Fruit fly (Drosophila melanogaster) whole organism, embryonic: Measurements from ENCODE around the gene Lamp1.

Experiments
- Abd-B ChIP-seq: fragments of 200-800 bp; sonication (Bioruptor generic); optimal IDR thresholded peaks from 2 replicates; lab custom pipeline; 2018; ENCODE audit warnings: missing biosample characterization, mild to moderate bottlenecking, missing genetic modification characterization, moderate library complexity
- Antp ChIP-seq: fragments of 200-800 bp; sonication (Bioruptor generic); optimal IDR thresholded peaks from 3 replicates; lab custom pipeline; 2016; ENCODE audit warnings: missing biosample characterization, missing genetic modification characterization
- Asciz ChIP-seq: fragments of 200-800 bp; sonication (Bioruptor generic); optimal IDR thresholded peaks from 2 replicates; lab custom pipeline; 2017; ENCODE audit warnings: missing biosample characterization, mild to moderate bottlenecking, missing genetic modification characterization, missing genetic modification reagents
- Bteb2 ChIP-seq: fragments of 200-800 bp; sonication (Bioruptor generic); optimal IDR thresholded peaks from 2 replicates; lab custom pipeline; 2016; ENCODE audit warnings: missing biosample characterization, missing genetic modification characterization
- CG1024 ChIP-seq: fragments of 200-800 bp; sonication (Bioruptor generic); IDR thresholded peaks from 2 replicates; pipeline ENCODE4 v1.3.6; 2022; ENCODE audit warnings: missing biosample characterization, missing genetic modification characterization
- CG11247 ChIP-seq: fragments of 200-800 bp; sonication (Bioruptor generic); IDR thresholded peaks from 2 replicates; pipeline ENCODE4 v1.3.6; 2022; ENCODE audit warnings: missing biosample characterization, missing genetic modification characterization
- CG11456 ChIP-seq: fragments of 200-800 bp; sonication (Bioruptor generic); IDR thresholded peaks from 3 replicates; pipeline ENCODE4 v1.3.6; 2022; ENCODE audit warnings: missing biosample characterization, missing genetic modification characterization
- CG11504 ChIP-seq: fragments of 200-800 bp; sonication (Bioruptor generic); optimal IDR thresholded peaks from 3 replicates; lab custom pipeline; 2019; ENCODE audit warnings: missing biosample characterization, mild to moderate bottlenecking, missing genetic modification characterization, moderate library complexity
- CG1529 ChIP-seq: fragments of 200-800 bp; sonication (Bioruptor generic); optimal IDR thresholded peaks from 3 replicates; lab custom pipeline; 2018; ENCODE audit warnings: missing biosample characterization, missing genetic modification characterization
- CG17359 ChIP-seq: fragments of 200-800 bp; sonication (Bioruptor generic); optimal IDR thresholded peaks from 3 replicates; lab custom pipeline; 2018; ENCODE audit warnings: missing biosample characterization, mild to moderate bottlenecking, missing genetic modification characterization, moderate library complexity
- CG17829 ChIP-seq: fragments of 200-800 bp; optimal IDR thresholded peaks from 2 replicates; lab custom pipeline; 2019; ENCODE audit warnings: missing biosample characterization, mild to moderate bottlenecking, missing genetic modification characterization, moderate library complexity
- CG18619 ChIP-seq: fragments of 200-800 bp; sonication (Bioruptor generic); optimal IDR thresholded peaks from 3 replicates; lab custom pipeline; 2017; ENCODE audit warnings: missing biosample characterization, mild to moderate bottlenecking, missing genetic modification characterization
- CG2116 ChIP-seq: fragments of 200-800 bp; sonication (Bioruptor generic); optimal IDR thresholded peaks from 3 replicates; lab custom pipeline; 2018; ENCODE audit warnings: missing biosample characterization, mild to moderate bottlenecking, missing genetic modification characterization
- CG2202 ChIP-seq: fragments of 200-800 bp; sonication (Bioruptor generic); optimal IDR thresholded peaks from 2 replicates; lab custom pipeline; 2018; ENCODE audit warnings: missing biosample characterization, mild to moderate bottlenecking, missing genetic modification characterization
- CG2712 ChIP-seq: fragments of 200-800 bp; optimal IDR thresholded peaks from 3 replicates; lab custom pipeline; 2019; ENCODE audit warnings: missing biosample characterization, mild to moderate bottlenecking, missing genetic modification characterization, moderate library complexity
- CG30403 ChIP-seq: fragments of 200-800 bp; sonication (Bioruptor generic); optimal IDR thresholded peaks from 3 replicates; lab custom pipeline; 2016; ENCODE audit warnings: missing biosample characterization, missing genetic modification characterization
- CG3407 ChIP-seq: fragments of 200-800 bp; sonication (Bioruptor generic); optimal IDR thresholded peaks from 2 replicates; lab custom pipeline; 2018; ENCODE audit warnings: missing biosample characterization, mild to moderate bottlenecking, missing genetic modification characterization
- CG4360 ChIP-seq: fragments of 200-800 bp; sonication (Bioruptor generic); IDR thresholded peaks from 2 replicates; pipeline ENCODE4 v1.3.6; 2022; ENCODE audit warnings: missing biosample characterization, missing genetic modification characterization
- CG4854 ChIP-seq: fragments of 200-800 bp; sonication (Bioruptor generic); optimal IDR thresholded peaks from 2 replicates; lab custom pipeline; 2016; ENCODE audit warnings: missing biosample characterization, missing genetic modification characterization, inconsistent platforms
- CG6654 ChIP-seq: fragments of 200-800 bp; sonication (Bioruptor generic); optimal IDR thresholded peaks from 2 replicates; lab custom pipeline; 2017; ENCODE audit warnings: missing biosample characterization, mild to moderate bottlenecking, missing genetic modification characterization
- CG6765 ChIP-seq: fragments of 200-800 bp; sonication (Bioruptor generic); optimal IDR thresholded peaks from 3 replicates; lab custom pipeline; 2017; ENCODE audit warnings: missing biosample characterization, mild to moderate bottlenecking, missing genetic modification characterization
- CG6813 ChIP-seq: fragments of 200-800 bp; sonication (Bioruptor generic); optimal IDR thresholded peaks from 2 replicates; lab custom pipeline; 2017; ENCODE audit warnings: missing biosample characterization, missing genetic modification characterization, mild to moderate bottlenecking, moderate library complexity, missing genetic modification reagents
- CG7963 ChIP-seq: fragments of 200-800 bp; sonication (Bioruptor generic); IDR thresholded peaks from 3 replicates; pipeline ENCODE4 v1.3.6; 2022; ENCODE audit warnings: missing biosample characterization, missing genetic modification characterization; ENCODE audit not compliant: partially characterized antibody
- CoRest ChIP-seq: fragments of 200-800 bp; sonication (Bioruptor generic); optimal IDR thresholded peaks from 3 replicates; lab custom pipeline; 2018; ENCODE audit warnings: missing biosample characterization, mild to moderate bottlenecking, missing genetic modification characterization, moderate library complexity
- D19B ChIP-seq: fragments of 200-800 bp; sonication (Bioruptor generic); optimal IDR thresholded peaks from 2 replicates; lab custom pipeline; 2017; ENCODE audit warnings: missing biosample characterization, mild to moderate bottlenecking, missing genetic modification characterization
- Dll ChIP-seq: fragments of 200-800 bp; sonication (Bioruptor generic); IDR thresholded peaks from 4 replicates; pipeline ENCODE4 v1.3.6; 2022; ENCODE audit warnings: missing biosample characterization, missing genetic modification characterization; ENCODE audit not compliant: partially characterized antibody
- Lpt ChIP-seq: fragments of >200 bp; optimal IDR thresholded peaks from 2 replicates; lab custom pipeline; 2018; ENCODE audit warnings: missing biosample characterization, missing genetic modification characterization
- Mad ChIP-seq: fragments of 200-800 bp; sonication (Bioruptor generic); optimal IDR thresholded peaks from 2 replicates; lab custom pipeline; 2016; ENCODE audit warnings: missing biosample characterization, missing genetic modification characterization
- Mes4 ChIP-seq: fragments of 200-800 bp; sonication (Bioruptor generic); optimal IDR thresholded peaks from 2 replicates; lab custom pipeline; 2016; ENCODE audit warnings: missing biosample characterization, missing genetic modification characterization
- Sin3A ChIP-seq: fragments of >200 bp; optimal IDR thresholded peaks from 2 replicates; lab custom pipeline; 2018
- Sox102F ChIP-seq: fragments of 200-800 bp; sonication (Bioruptor generic); optimal IDR thresholded peaks from 2 replicates; lab custom pipeline; 2018; ENCODE audit warnings: missing biosample characterization, mild to moderate bottlenecking, missing genetic modification characterization, moderate library complexity
- Trl ChIP-seq, 3 experiments: fragments of >200 bp in 2 of 3; fragments of 200-800 bp in 1 of 3; sonication (Bioruptor generic) in 1 of 3; optimal IDR thresholded peaks; 2 replicates in 1 of 3; 3 replicates in 2 of 3; lab custom pipeline; 2016 to 2017; ENCODE audit warnings: missing biosample characterization in 1 of 3, missing genetic modification characterization in 1 of 3
- bab2 ChIP-seq: fragments of 200-800 bp; sonication (Bioruptor generic); optimal IDR thresholded peaks from 2 replicates; lab custom pipeline; 2016; ENCODE audit warnings: missing biosample characterization, missing genetic modification characterization
- bcd ChIP-seq: fragments of 200-800 bp; sonication (Bioruptor generic); optimal IDR thresholded peaks from 2 replicates; lab custom pipeline; 2017; ENCODE audit warnings: missing biosample characterization, mild to moderate bottlenecking, missing genetic modification characterization
- bsh ChIP-seq, 2 experiments: fragments of 200-800 bp; sonication (Bioruptor generic); optimal IDR thresholded peaks; 2 replicates each; lab custom pipeline; 2017 to 2018; ENCODE audit warnings: mild to moderate bottlenecking in 2 of 2, missing biosample characterization in 2 of 2, missing genetic modification characterization in 2 of 2, moderate library complexity in 1 of 2
- crp ChIP-seq, 2 experiments: fragments of 200-800 bp; sonication (Bioruptor generic); optimal IDR thresholded peaks; 2 replicates in 1 of 2; 3 replicates in 1 of 2; lab custom pipeline; 2017; ENCODE audit warnings: missing biosample characterization in 2 of 2, missing genetic modification characterization in 2 of 2, mild to moderate bottlenecking in 1 of 2, moderate library complexity in 1 of 2
- danr ChIP-seq: fragments of 200-800 bp; sonication (Bioruptor generic); IDR thresholded peaks from 2 replicates; pipeline ENCODE4 v1.3.6; 2022; ENCODE audit warnings: missing biosample characterization, missing genetic modification characterization
- ken ChIP-seq: fragments of 200-800 bp; sonication (Bioruptor generic); IDR thresholded peaks from 3 replicates; pipeline ENCODE4 v1.3.6; 2022; ENCODE audit warnings: missing biosample characterization, missing genetic modification characterization
- mld ChIP-seq: fragments of 200-800 bp; sonication (Bioruptor generic); IDR thresholded peaks from 3 replicates; pipeline ENCODE4 v1.3.6; 2022; ENCODE audit warnings: missing biosample characterization, missing genetic modification characterization; ENCODE audit not compliant: partially characterized antibody
- oc ChIP-seq: fragments of 200-800 bp; sonication (Bioruptor generic); optimal IDR thresholded peaks from 2 replicates; lab custom pipeline; 2018; ENCODE audit warnings: missing biosample characterization, mild to moderate bottlenecking, missing genetic modification characterization, moderate library complexity
- otp ChIP-seq: fragments of 200-800 bp; sonication (Bioruptor generic); IDR thresholded peaks from 3 replicates; pipeline ENCODE4, ENCODE4 v1.3.6; 2022; ENCODE audit warnings: missing biosample characterization, missing genetic modification characterization
- peb ChIP-seq: fragments of 200-800 bp; sonication (Bioruptor generic); IDR thresholded peaks from 2 replicates; pipeline ENCODE4 v1.3.6; 2022; ENCODE audit warnings: missing biosample characterization, missing genetic modification characterization
- rib ChIP-seq: fragments of 200-800 bp; sonication (Bioruptor generic); IDR thresholded peaks from 2 replicates; pipeline ENCODE4 v1.3.6; 2022; ENCODE audit warnings: missing biosample characterization, missing genetic modification characterization
- run ChIP-seq: fragments of 200-800 bp; sonication (Bioruptor generic); optimal IDR thresholded peaks from 3 replicates; lab custom pipeline; 2018; ENCODE audit warnings: missing biosample characterization, mild to moderate bottlenecking, missing genetic modification characterization
- schlank ChIP-seq: fragments of 200-800 bp; sonication (Bioruptor generic); optimal IDR thresholded peaks from 2 replicates; lab custom pipeline; 2018; ENCODE audit warnings: missing biosample characterization, mild to moderate bottlenecking, missing genetic modification characterization
- sr ChIP-seq: fragments of 200-800 bp; sonication (Bioruptor generic); IDR thresholded peaks from 3 replicates; pipeline ENCODE4 v1.3.6; 2022; ENCODE audit warnings: missing biosample characterization, missing genetic modification characterization
- twi ChIP-seq: fragments of 200-800 bp; optimal IDR thresholded peaks from 2 replicates; lab custom pipeline; 2019; ENCODE audit warnings: missing biosample characterization, mild to moderate bottlenecking, missing genetic modification characterization, moderate library complexity
- zf30C ChIP-seq: fragments of 200-800 bp; sonication (Bioruptor generic); optimal IDR thresholded peaks from 3 replicates; lab custom pipeline; 2018; ENCODE audit warnings: missing biosample characterization, mild to moderate bottlenecking, missing genetic modification characterization

Lamp1 gene

dm6 chr2L:21623685-21624471, 50.7 kb downstream of the Lamp1 start, which contains the start of gene CG2201 (continued):
- TF ChIP-seq Dll (no peak), rib (GFP tag; lab: Robert Waterston, UW) (no peak), otp (peak; percentile 56; the same call in 2 of the 3 replicates), Antp (no peak), CG1529 (GFP tag; lab: Kevin White, UChicago) (peak; percentile 48), crp (GFP tag; optimal IDR thresholded peaks at IDR 0.05; lab: Kevin White, UChicago) (peak in 1 of 2 experiments; percentile 5), CG1024 (0 out of 2 replicates have a peak, but pooled peaks have one; percentile 46), sr (GFP tag; lab: Robert Waterston, UW) (no peak), Sox102F (peak; percentile 69), CG6654 (GFP tag; lab: Kevin White, UChicago) (no peak), CG6765 (GFP tag; lab: Kevin White, UChicago) (peak; percentile 68), CG11504 (peak; percentile 64), bcd (GFP tag; lab: Kevin White, UChicago) (peak; percentile 61), schlank (no peak), Asciz (GFP tag; lab: Kevin White, UChicago) (peak; percentile 54), Bteb2 (GFP tag; lab: Kevin White, UChicago) (peak; percentile 5), CG4854 (GFP tag; lab: Kevin White, UChicago) (peak; percentile 13), D19B (GFP tag; lab: Kevin White, UChicago) (peak; percentile 28), CG11247 (GFP tag; lab: Robert Waterston, UW) (peak; percentile 61), bab2 (GFP tag; lab: Kevin White, UChicago) (peak; percentile 29), mld (no peak), CG2202 (tag; lab: Kevin White, UChicago) (peak; percentile 32), run (tag; lab: Kevin White, UChicago) (peak; percentile 42), CG2712 (peak; percentile 73), danr (GFP tag; lab: Robert Waterston, UW) (no peak), CG30403 (peak; percentile 22), twi (tag; lab: Kevin White, UChicago) (peak; percentile 18), ken (GFP tag; lab: Robert Waterston, UW) (peak; percentile 73; the same call in 2 of the 3 replicates), peb (GFP tag; lab: Robert Waterston, UW) (0 out of 2 replicates have a peak, but pooled peaks have one; percentile 9), CoRest (tag; lab: Kevin White, UChicago) (peak; percentile 60), CG17359 (tag; lab: Kevin White, UChicago) (peak; percentile 58), bsh (GFP tag; optimal IDR thresholded peaks at IDR 0.05; lab: Kevin White, UChicago) (peak in 1 of 2 experiments; percentile 56), CG3407 (peak; percentile 74), CG7963 (no peak), CG2116 (GFP tag; lab: Kevin White, UChicago) (peak; percentile 42), CG18619 (GFP tag; lab: Kevin White, UChicago) (peak; percentile 51), Mes4 (GFP tag; lab: Kevin White, UChicago) (peak; percentile 41), Abd-B (GFP tag; lab: Kevin White, UChicago) (peak; percentile 70), CG4360 (GFP tag; lab: Robert Waterston, UW) (peak; percentile 40; the same call in 1 of the 2 replicates), Sin3A (lab: Kevin White, UChicago) (no peak), Lpt (no peak), CG17829 (peak; percentile 32), Mad (peak; percentile 12), Trl (optimal IDR thresholded peaks at IDR 0.05; lab: Kevin White, UChicago) (peak; percentile 30 to 61), Trl (GFP tag; optimal IDR thresholded peaks at IDR 0.05; lab: Kevin White, UChicago) (peak; percentile 14), CG11456 (GFP tag; lab: Robert Waterston, UW) (no peak), CG6813 (peak; percentile 14), oc (tag; lab: Kevin White, UChicago) (peak; percentile 47), zf30C (GFP tag; lab: Kevin White, UChicago) (no peak)
